Worm (Caenorhabditis elegans): Measurements from ENCODE around the gene C54F6.19.

DNA sequence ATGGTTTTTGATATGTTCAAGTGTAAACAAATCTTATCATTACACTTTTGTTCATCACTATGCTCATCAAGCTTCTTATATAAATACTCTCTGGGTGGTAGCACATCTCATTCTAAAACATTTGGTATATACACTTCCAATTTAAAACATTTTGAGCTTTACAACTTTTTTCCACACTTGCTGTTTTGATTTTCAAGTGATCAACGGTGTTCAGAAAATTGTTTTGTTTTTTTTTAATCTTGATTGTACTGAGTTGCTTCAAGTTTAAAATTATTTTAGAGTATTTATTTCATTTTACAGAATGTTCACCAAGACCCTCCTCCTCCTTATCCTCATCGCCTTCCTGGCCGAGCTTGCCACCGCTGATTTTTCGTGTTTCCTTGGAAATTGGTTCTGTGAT is 16.5 kb upstream of the C54F6.19 start, which contains the start of gene C54F6.5:
- TF ChIP-seq W03F9.2 (tag; optimal IDR thresholded peaks at IDR 0.05) (no peak), him-1 (tag; optimal IDR thresholded peaks at IDR 0.05) (no peak), dao-5 (tag; optimal IDR thresholded peaks at IDR 0.05) (no peak)
